Fruit fly (Drosophila melanogaster) whole organism, embryonic: Measurements from ENCODE around the gene Bx.

Experiments used
- BtbVII ChIP-seq: fragments of 200-800 bp; sonication (Bioruptor generic); optimal IDR thresholded peaks from 3 replicates; lab custom pipeline; 2017; ENCODE audit warnings: missing biosample characterization, mild to moderate bottlenecking, missing genetic modification characterization
- CG10431 ChIP-seq: fragments of 200-800 bp; sonication (Bioruptor generic); optimal IDR thresholded peaks from 3 replicates; lab custom pipeline; 2018; ENCODE audit warnings: missing biosample characterization, mild to moderate bottlenecking, missing genetic modification characterization
- CG10959 ChIP-seq: fragments of 200-800 bp; sonication (Bioruptor generic); IDR thresholded peaks from 2 replicates; pipeline ENCODE4 v1.3.6; 2022; ENCODE audit warnings: missing biosample characterization, missing genetic modification characterization
- CG11247 ChIP-seq: fragments of 200-800 bp; sonication (Bioruptor generic); IDR thresholded peaks from 2 replicates; pipeline ENCODE4 v1.3.6; 2022; ENCODE audit warnings: missing biosample characterization, missing genetic modification characterization
- CG11456 ChIP-seq: fragments of 200-800 bp; sonication (Bioruptor generic); IDR thresholded peaks from 3 replicates; pipeline ENCODE4 v1.3.6; 2022; ENCODE audit warnings: missing biosample characterization, missing genetic modification characterization
- CG12236 ChIP-seq: fragments of 200-800 bp; sonication (Bioruptor generic); optimal IDR thresholded peaks from 2 replicates; lab custom pipeline; 2016; ENCODE audit warnings: missing biosample characterization, missing genetic modification characterization
- CG13123 ChIP-seq: fragments of 200-800 bp; sonication (Bioruptor generic); optimal IDR thresholded peaks from 2 replicates; lab custom pipeline; 2016; ENCODE audit warnings: missing biosample characterization, missing genetic modification characterization
- CG14710 ChIP-seq: fragments of 200-800 bp; sonication (Bioruptor generic); optimal IDR thresholded peaks from 3 replicates; lab custom pipeline; 2019; ENCODE audit warnings: missing biosample characterization, mild to moderate bottlenecking, missing genetic modification characterization, moderate library complexity
- CG2202 ChIP-seq: fragments of 200-800 bp; sonication (Bioruptor generic); optimal IDR thresholded peaks from 2 replicates; lab custom pipeline; 2018; ENCODE audit warnings: missing biosample characterization, mild to moderate bottlenecking, missing genetic modification characterization
- CG31388 ChIP-seq: fragments of 200-800 bp; sonication (Bioruptor generic); optimal IDR thresholded peaks from 2 replicates; lab custom pipeline; 2016; ENCODE audit warnings: missing biosample characterization, missing genetic modification characterization
- CG32532 ChIP-seq: fragments of 200-800 bp; sonication (Bioruptor generic); IDR thresholded peaks from 2 replicates; pipeline ENCODE4 v1.3.6; 2022; ENCODE audit warnings: missing biosample characterization, missing genetic modification characterization
- CG4820 ChIP-seq: fragments of 200-800 bp; sonication (Bioruptor generic); optimal IDR thresholded peaks from 3 replicates; lab custom pipeline; 2016; ENCODE audit warnings: missing biosample characterization, missing genetic modification characterization
- CG6689 ChIP-seq: fragments of 200-800 bp; sonication (Bioruptor generic); IDR thresholded peaks from 2 replicates; pipeline ENCODE4 v1.3.6; 2022; ENCODE audit warnings: missing biosample characterization, missing genetic modification characterization
- CG7786 ChIP-seq: fragments of 200-800 bp; sonication (Bioruptor generic); optimal IDR thresholded peaks from 2 replicates; lab custom pipeline; 2016; ENCODE audit warnings: missing biosample characterization, missing genetic modification characterization
- CG7928 ChIP-seq: fragments of 200-800 bp; sonication (Bioruptor generic); optimal IDR thresholded peaks from 2 replicates; lab custom pipeline; 2017; ENCODE audit warnings: missing biosample characterization, mild to moderate bottlenecking, missing genetic modification characterization
- CG7987 ChIP-seq: fragments of 200-800 bp; sonication (Bioruptor generic); optimal IDR thresholded peaks from 2 replicates; lab custom pipeline; 2018; ENCODE audit warnings: missing biosample characterization, mild to moderate bottlenecking, missing genetic modification characterization, moderate library complexity
- CG8359 ChIP-seq: fragments of 200-800 bp; sonication (Bioruptor generic); optimal IDR thresholded peaks from 2 replicates; lab custom pipeline; 2017; ENCODE audit warnings: missing biosample characterization, mild to moderate bottlenecking, missing genetic modification characterization, borderline replicate concordance
- CG9727 ChIP-seq: fragments of 200-800 bp; sonication (Bioruptor generic); optimal IDR thresholded peaks from 3 replicates; lab custom pipeline; 2017; ENCODE audit warnings: missing biosample characterization, mild to moderate bottlenecking, missing genetic modification characterization
- CG9797 ChIP-seq: fragments of 200-800 bp; sonication (Bioruptor generic); optimal IDR thresholded peaks from 3 replicates; lab custom pipeline; 2018; ENCODE audit warnings: missing biosample characterization, mild to moderate bottlenecking, missing genetic modification characterization
- CHES-1-like ChIP-seq: fragments of 200-800 bp; sonication (Bioruptor generic); optimal IDR thresholded peaks from 2 replicates; lab custom pipeline; 2016; ENCODE audit warnings: missing biosample characterization, missing genetic modification characterization
- Camta ChIP-seq: fragments of 200-800 bp; sonication (Bioruptor generic); optimal IDR thresholded peaks from 2 replicates; lab custom pipeline; 2016; ENCODE audit warnings: missing biosample characterization, missing genetic modification characterization
- Chrac-16 ChIP-seq: fragments of 200-800 bp; sonication (Bioruptor generic); optimal IDR thresholded peaks from 3 replicates; lab custom pipeline; 2016; ENCODE audit warnings: missing biosample characterization, missing genetic modification characterization
- Dek ChIP-seq: fragments of 200-800 bp; sonication (Bioruptor generic); optimal IDR thresholded peaks from 3 replicates; lab custom pipeline; 2019; ENCODE audit warnings: missing biosample characterization, mild to moderate bottlenecking, missing genetic modification characterization, moderate library complexity
- ERR ChIP-seq: fragments of 200-800 bp; sonication (Bioruptor generic); optimal IDR thresholded peaks from 2 replicates; lab custom pipeline; 2016; ENCODE audit warnings: missing biosample characterization, missing genetic modification characterization
- Hmx ChIP-seq: fragments of 200-800 bp; sonication (Bioruptor generic); optimal IDR thresholded peaks from 2 replicates; lab custom pipeline; 2016; ENCODE audit warnings: missing biosample characterization, missing genetic modification characterization
- Mes4 ChIP-seq: fragments of 200-800 bp; sonication (Bioruptor generic); optimal IDR thresholded peaks from 2 replicates; lab custom pipeline; 2016; ENCODE audit warnings: missing biosample characterization, missing genetic modification characterization
- Oaz ChIP-seq: fragments of 200-800 bp; sonication (Bioruptor generic); IDR thresholded peaks from 2 replicates; pipeline ENCODE4 v1.3.6; 2022; ENCODE audit warnings: missing biosample characterization, missing genetic modification characterization
- PHDP ChIP-seq: fragments of 200-800 bp; sonication (Bioruptor generic); optimal IDR thresholded peaks from 3 replicates; lab custom pipeline; 2018; ENCODE audit warnings: missing biosample characterization, mild to moderate bottlenecking, missing genetic modification characterization, moderate library complexity
- YL-1 ChIP-seq: fragments of 200-800 bp; sonication (Bioruptor generic); optimal IDR thresholded peaks from 3 replicates; lab custom pipeline; 2017; ENCODE audit warnings: missing biosample characterization, mild to moderate bottlenecking, missing genetic modification characterization
- abd-A ChIP-seq: fragments of 200-800 bp; sonication (Bioruptor generic); optimal IDR thresholded peaks from 3 replicates; lab custom pipeline; 2019; ENCODE audit warnings: missing biosample characterization, mild to moderate bottlenecking, missing genetic modification characterization, moderate library complexity
- ara ChIP-seq: fragments of 200-800 bp; sonication (Bioruptor generic); IDR thresholded peaks from 2 replicates; pipeline ENCODE4 v1.3.6; 2022; ENCODE audit warnings: missing biosample characterization, missing genetic modification characterization
- cad ChIP-seq: fragments of >200 bp; optimal IDR thresholded peaks from 2 replicates; lab custom pipeline; 2017; ENCODE audit warnings: missing biosample characterization, missing genetic modification characterization
- dysf ChIP-seq: fragments of 200-800 bp; sonication (Bioruptor generic); IDR thresholded peaks from 3 replicates; pipeline ENCODE4 v1.3.6; 2022; ENCODE audit warnings: missing biosample characterization, missing genetic modification characterization
- ewg ChIP-seq: fragments of 200-800 bp; sonication (Bioruptor generic); optimal IDR thresholded peaks from 3 replicates; lab custom pipeline; 2017; ENCODE audit warnings: mild to moderate bottlenecking, missing biosample characterization, missing genetic modification reagents, missing genetic modification characterization
- insv ChIP-seq, 2 experiments: fragments of 200-800 bp; sonication (Bioruptor generic); optimal IDR thresholded peaks; 3 replicates each; lab custom pipeline; 2016 to 2018; ENCODE audit warnings: missing biosample characterization in 2 of 2, missing genetic modification characterization in 2 of 2
- inv ChIP-seq: fragments of 200-800 bp; sonication (Bioruptor generic); IDR thresholded peaks from 2 replicates; pipeline ENCODE4 v1.3.6; 2022; ENCODE audit warnings: missing biosample characterization, missing genetic modification characterization; ENCODE audit not compliant: partially characterized antibody
- jing ChIP-seq: fragments of 200-800 bp; sonication (Bioruptor generic); optimal IDR thresholded peaks from 2 replicates; lab custom pipeline; 2018; ENCODE audit warnings: missing biosample characterization, mild to moderate bottlenecking, missing genetic modification characterization
- kah ChIP-seq: fragments of 200-800 bp; sonication (Bioruptor generic); optimal IDR thresholded peaks from 2 replicates; lab custom pipeline; 2018; ENCODE audit warnings: missing biosample characterization, mild to moderate bottlenecking, missing genetic modification characterization
- lab ChIP-seq: fragments of 200-800 bp; sonication (Bioruptor generic); optimal IDR thresholded peaks from 3 replicates; lab custom pipeline; 2017; ENCODE audit warnings: missing biosample characterization, missing genetic modification characterization, mild to moderate bottlenecking, moderate library complexity, missing genetic modification reagents
- lmd ChIP-seq: fragments of 200-800 bp; sonication (Bioruptor generic); IDR thresholded peaks from 2 replicates; pipeline ENCODE4 v1.3.6; 2022; ENCODE audit warnings: missing biosample characterization, missing genetic modification characterization
- nom ChIP-seq: fragments of 200-800 bp; sonication (Bioruptor generic); optimal IDR thresholded peaks from 2 replicates; lab custom pipeline; 2017; ENCODE audit warnings: missing biosample characterization, missing genetic modification characterization, mild to moderate bottlenecking, moderate library complexity, missing genetic modification reagents
- oc ChIP-seq: fragments of 200-800 bp; sonication (Bioruptor generic); optimal IDR thresholded peaks from 2 replicates; lab custom pipeline; 2018; ENCODE audit warnings: missing biosample characterization, mild to moderate bottlenecking, missing genetic modification characterization, moderate library complexity
- onecut ChIP-seq: fragments of 200-800 bp; sonication (Bioruptor generic); IDR thresholded peaks from 2 replicates; pipeline ENCODE4 v1.3.6; 2022; ENCODE audit warnings: missing biosample characterization, missing genetic modification characterization
- pnt ChIP-seq: fragments of 200-800 bp; sonication (Bioruptor generic); optimal IDR thresholded peaks from 3 replicates; lab custom pipeline; 2016; ENCODE audit warnings: missing biosample characterization, missing genetic modification characterization
- prd ChIP-seq, 3 experiments: fragments of >200 bp in 2 of 3; fragments of 200-800 bp in 1 of 3; sonication (Bioruptor generic) in 1 of 3; optimal IDR thresholded peaks in 2 of 3; IDR thresholded peaks in 1 of 3; 2 replicates in 2 of 3; 3 replicates in 1 of 3; pipeline versions ENCODE4 v1.3.6 to Lab custom; 2017 to 2022; ENCODE audit warnings: missing biosample characterization in 1 of 3, missing genetic modification characterization in 1 of 3
- pzg ChIP-seq: fragments of 200-800 bp; sonication (Bioruptor generic); optimal IDR thresholded peaks from 3 replicates; lab custom pipeline; 2018; ENCODE audit warnings: missing biosample characterization, mild to moderate bottlenecking, missing genetic modification characterization, moderate library complexity
- sob ChIP-seq: fragments of 200-800 bp; sonication (Bioruptor generic); IDR thresholded peaks from 2 replicates; pipeline ENCODE4 v1.3.6; 2022; ENCODE audit warnings: missing biosample characterization, missing genetic modification characterization
- twi ChIP-seq: fragments of 200-800 bp; optimal IDR thresholded peaks from 2 replicates; lab custom pipeline; 2019; ENCODE audit warnings: missing biosample characterization, mild to moderate bottlenecking, missing genetic modification characterization, moderate library complexity
- tx ChIP-seq: fragments of 200-800 bp; sonication (Bioruptor generic); optimal IDR thresholded peaks from 2 replicates; lab custom pipeline; 2016; ENCODE audit warnings: missing biosample characterization, missing genetic modification characterization
- usp ChIP-seq: fragments of >200 bp; optimal IDR thresholded peaks from 2 replicates; lab custom pipeline; 2017; ENCODE audit warnings: missing biosample characterization, missing genetic modification characterization

Gene Bx

dm6 chrX:18524594-18525266, 9.5 kb downstream of the Bx start (continued):
- peak; percentile 34; the same call in 1 of the 2 replicates for TF ChIP-seq lmd (GFP tag; lab: Robert Waterston, UW)
- TF ChIP-seq twi (tag; lab: Kevin White, UChicago), result no peak
- no peak for TF ChIP-seq CHES-1-like (GFP tag; lab: Kevin White, UChicago)
- no peak; the same call in 2 of the 3 replicates for TF ChIP-seq dysf
- no peak for TF ChIP-seq sob (GFP tag; lab: Robert Waterston, UW)
- no peak for TF ChIP-seq pnt (GFP tag; lab: Kevin White, UChicago)
- TF ChIP-seq YL-1 (GFP tag; lab: Kevin White, UChicago), result no peak
- TF ChIP-seq oc (tag; lab: Kevin White, UChicago), result no peak
- no peak for TF ChIP-seq CG9797 (GFP tag; lab: Kevin White, UChicago)
- TF ChIP-seq CG7928 (GFP tag; lab: Kevin White, UChicago), result no peak
- TF ChIP-seq CG7987 (GFP tag; lab: Kevin White, UChicago), result no peak
- no peak for TF ChIP-seq Dek (tag; lab: Kevin White, UChicago)
- peak; percentile 25 for TF ChIP-seq PHDP (tag; lab: Kevin White, UChicago)
- peak; percentile 43 for TF ChIP-seq CG4820
- 0 out of 2 replicates have a peak, but pooled peaks have one; percentile 8 for TF ChIP-seq CG32532 (GFP tag; lab: Robert Waterston, UW)
- no peak for TF ChIP-seq inv (GFP tag; lab: Robert Waterston, UW)
- TF ChIP-seq pzg (GFP tag; lab: Kevin White, UChicago), result no peak
- peak; percentile 4 for TF ChIP-seq ewg (GFP tag; lab: Kevin White, UChicago)
- TF ChIP-seq Hmx (GFP tag; lab: Kevin White, UChicago), result no peak
- no peak for TF ChIP-seq CG10959 (GFP tag; lab: Robert Waterston, UW)
- no peak for TF ChIP-seq nom
- peak; percentile 10; the same call in 1 of the 3 replicates for TF ChIP-seq CG11456
- TF ChIP-seq lab (GFP tag; lab: Kevin White, UChicago), result peak; percentile 45
- no peak for TF ChIP-seq CG11247
- TF ChIP-seq Camta (GFP tag; lab: Kevin White, UChicago), result no peak
- TF ChIP-seq CG2202 (tag; lab: Kevin White, UChicago), result no peak
- no peak for TF ChIP-seq cad (GFP tag; lab: Kevin White, UChicago)
- TF ChIP-seq BtbVII (GFP tag; lab: Kevin White, UChicago), result peak; percentile 12
- no peak for TF ChIP-seq jing (GFP tag; lab: Kevin White, UChicago)
- TF ChIP-seq CG9727 (GFP tag; lab: Kevin White, UChicago), result peak; percentile 73
- TF ChIP-seq CG31388 (GFP tag; lab: Kevin White, UChicago), result no peak
- peak; percentile 40 for TF ChIP-seq CG8359 (GFP tag; lab: Kevin White, UChicago)
- TF ChIP-seq prd (optimal IDR thresholded peaks at IDR 0.05; lab: Kevin White, UChicago), result no peak
- TF ChIP-seq prd (GFP tag; IDR thresholded peaks at IDR 0.05; lab: Robert Waterston, UW), result peak; percentile 45; the same call in 1 of the 3 replicates
- TF ChIP-seq Mes4, result no peak
- TF ChIP-seq ara (GFP tag; lab: Robert Waterston, UW), result no peak
- TF ChIP-seq CG10431 (GFP tag; lab: Kevin White, UChicago), result no peak
- peak; percentile 16 for TF ChIP-seq Chrac-16 (GFP tag; lab: Kevin White, UChicago)
- no peak for TF ChIP-seq insv (GFP tag; optimal IDR thresholded peaks at IDR 0.05; lab: Kevin White, UChicago)
- TF ChIP-seq kah (GFP tag; lab: Kevin White, UChicago), result peak; percentile 1
- no peak for TF ChIP-seq CG13123
- no peak for TF ChIP-seq CG7786
- TF ChIP-seq CG6689 (GFP tag; lab: Robert Waterston, UW), result peak; percentile 51; the same call in 1 of the 2 replicates
- no peak for TF ChIP-seq tx (GFP tag; lab: Kevin White, UChicago)
- peak; percentile 70 for TF ChIP-seq CG14710
- TF ChIP-seq abd-A, result no peak
- TF ChIP-seq CG12236 (GFP tag; lab: Kevin White, UChicago), result no peak
- TF ChIP-seq ERR (GFP tag; lab: Kevin White, UChicago), result no peak
- TF ChIP-seq usp (GFP tag; lab: Kevin White, UChicago), result no peak
- TF ChIP-seq onecut, result 0 out of 2 replicates have a peak, but pooled peaks have one; percentile 20
- TF ChIP-seq Oaz, result no peak
